Worm (Caenorhabditis elegans) whole organism, L1 larva: ENCODE measurements around the gene W06E11.1.

Experiments
- C04F5.9 ChIP-seq: sonication (generic microtip); optimal IDR thresholded peaks from 2 replicates; lab custom pipeline; 2016; ENCODE audit warnings: missing genetic modification characterization, missing compliant biosample characterization
- C16A3.4 ChIP-seq: fragments of 150-350 bp; optimal IDR thresholded peaks from 2 replicates; lab custom pipeline; 2014; ENCODE audit warnings: missing biosample characterization, missing genetic modification characterization
- alr-1 ChIP-seq: fragments of 200-800 bp; sonication (Bioruptor generic); optimal IDR thresholded peaks from 2 replicates; lab custom pipeline; 2018; ENCODE audit warnings: borderline replicate concordance, mild to moderate bottlenecking, missing genetic modification characterization, missing compliant biosample characterization
- aly-2 ChIP-seq: fragments of 150-350 bp; optimal IDR thresholded peaks from 2 replicates; lab custom pipeline; 2014; ENCODE audit warnings: missing biosample characterization, missing genetic modification characterization
- blmp-1 ChIP-seq: fragments of 150-350 bp; optimal IDR thresholded peaks from 2 replicates; lab custom pipeline; 2014; ENCODE audit warnings: missing biosample characterization, missing genetic modification characterization
- ceh-63 ChIP-seq: fragments of 200-800 bp; sonication (Bioruptor generic); optimal IDR thresholded peaks from 2 replicates; lab custom pipeline; 2018; ENCODE audit warnings: mild to moderate bottlenecking, missing genetic modification characterization, missing compliant biosample characterization
- ceh-8 ChIP-seq: fragments of 200-800 bp; sonication (Bioruptor generic); optimal IDR thresholded peaks from 2 replicates; lab custom pipeline; 2018; ENCODE audit warnings: mild to moderate bottlenecking, missing genetic modification characterization, moderate library complexity, missing compliant biosample characterization
- ceh-82 ChIP-seq, 3 experiments: fragments of 150-350 bp in 1 of 3; sonication (generic microtip) in 2 of 3; optimal IDR thresholded peaks; 2 replicates each; lab custom pipeline; 2014 to 2017; ENCODE audit warnings: missing biosample characterization in 3 of 3, missing genetic modification characterization in 3 of 3
- dpl-1 ChIP-seq, 3 experiments: fragments of 150-350 bp in 2 of 3; sonication (generic microtip) in 1 of 3; optimal IDR thresholded peaks; 2 replicates each; lab custom pipeline; 2014 to 2017; ENCODE audit warnings: missing biosample characterization in 3 of 3, missing genetic modification characterization in 3 of 3, missing genetic modification reagents in 3 of 3
- dsc-1 ChIP-seq: sonication (generic microtip); optimal IDR thresholded peaks from 2 replicates; lab custom pipeline; 2016; ENCODE audit warnings: mild to moderate bottlenecking, missing genetic modification characterization, missing compliant biosample characterization
- efl-1 ChIP-seq, 4 experiments: fragments of 150-350 bp; optimal IDR thresholded peaks in 3 of 4; peaks in 1 of 4; 1 replicate in 1 of 4; 2 replicates in 3 of 4; lab custom pipeline; 2014; ENCODE audit warnings: missing biosample characterization in 2 of 4, missing genetic modification characterization in 2 of 4, missing genetic modification reagents in 2 of 4
- efl-3 ChIP-seq: fragments of 200-800 bp; sonication (Bioruptor generic); optimal IDR thresholded peaks from 2 replicates; lab custom pipeline; 2018; ENCODE audit warnings: mild to moderate bottlenecking, missing genetic modification characterization, missing compliant biosample characterization
- elt-2 ChIP-seq: sonication (generic microtip); optimal IDR thresholded peaks from 2 replicates; lab custom pipeline; 2016; ENCODE audit warnings: missing genetic modification characterization, mild to moderate bottlenecking, inconsistent platforms, missing compliant biosample characterization, missing genetic modification reagents
- elt-3 ChIP-seq, 6 experiments: fragments of 150-350 bp in 1 of 6; sonication (generic microtip); optimal IDR thresholded peaks; 2 replicates each; lab custom pipeline; 2017 to 2018; ENCODE audit warnings: missing biosample characterization in 6 of 6, missing genetic modification characterization in 6 of 6, inconsistent platforms in 1 of 6
- fos-1 ChIP-seq: fragments of 150-350 bp; optimal IDR thresholded peaks from 2 replicates; lab custom pipeline; 2014; ENCODE audit warnings: missing biosample characterization, missing genetic modification characterization
- hlh-17 ChIP-seq: fragments of 200-800 bp; sonication (Bioruptor generic); optimal IDR thresholded peaks from 2 replicates; lab custom pipeline; 2018; ENCODE audit warnings: missing genetic modification characterization, mild to moderate bottlenecking, missing compliant biosample characterization, moderate library complexity, borderline replicate concordance
- hlh-4 ChIP-seq: sonication (generic microtip); optimal IDR thresholded peaks from 2 replicates; lab custom pipeline; 2016; ENCODE audit warnings: mild to moderate bottlenecking, missing genetic modification characterization, missing compliant biosample characterization
- irx-1 ChIP-seq: sonication (generic microtip); optimal IDR thresholded peaks from 2 replicates; lab custom pipeline; 2016; ENCODE audit warnings: missing genetic modification characterization, missing compliant biosample characterization
- lin-14 ChIP-seq: fragments of 200-800 bp; sonication (Bioruptor generic); optimal IDR thresholded peaks from 2 replicates; lab custom pipeline; 2018; ENCODE audit warnings: mild to moderate bottlenecking, missing genetic modification characterization, moderate library complexity, missing compliant biosample characterization
- lin-35 ChIP-seq, 2 experiments: fragments of 150-350 bp; optimal IDR thresholded peaks; 2 replicates each; lab custom pipeline; 2014; ENCODE audit warnings: missing biosample characterization in 2 of 2, missing genetic modification characterization in 2 of 2, missing genetic modification reagents in 2 of 2
- lin-39 ChIP-seq: fragments of 150-350 bp; optimal IDR thresholded peaks from 2 replicates; lab custom pipeline; 2014; ENCODE audit warnings: missing biosample characterization, missing genetic modification reagents, missing genetic modification characterization
- lsy-2 ChIP-seq, 2 experiments: fragments of 150-350 bp; optimal IDR thresholded peaks; 2 replicates each; lab custom pipeline; 2014; ENCODE audit warnings: missing biosample characterization in 2 of 2, missing genetic modification characterization in 2 of 2
- mdl-1 ChIP-seq, 2 experiments: fragments of 150-350 bp; optimal IDR thresholded peaks; 2 replicates each; lab custom pipeline; 2014 to 2017; ENCODE audit warnings: missing biosample characterization in 2 of 2, missing genetic modification characterization in 2 of 2, inconsistent platforms in 1 of 2
- mef-2 ChIP-seq: fragments of 150-350 bp; optimal IDR thresholded peaks from 2 replicates; lab custom pipeline; 2014; ENCODE audit warnings: missing biosample characterization, missing genetic modification characterization
- nhr-20 ChIP-seq: sonication (generic microtip); optimal IDR thresholded peaks from 2 replicates; lab custom pipeline; 2016; ENCODE audit warnings: mild to moderate bottlenecking, missing genetic modification characterization, missing compliant biosample characterization
- nhr-237 ChIP-seq: fragments of 150-350 bp; optimal IDR thresholded peaks from 2 replicates; lab custom pipeline; 2014; ENCODE audit warnings: missing biosample characterization, missing genetic modification characterization
- nhr-47 ChIP-seq: sonication (generic microtip); optimal IDR thresholded peaks from 2 replicates; lab custom pipeline; 2016; ENCODE audit warnings: mild to moderate bottlenecking, missing genetic modification characterization, moderate library complexity, missing compliant biosample characterization
- nhr-71 ChIP-seq: sonication (generic microtip); optimal IDR thresholded peaks from 2 replicates; lab custom pipeline; 2016; ENCODE audit warnings: mild to moderate bottlenecking, missing genetic modification characterization, moderate library complexity, missing compliant biosample characterization
- nhr-84 ChIP-seq: sonication (generic microtip); optimal IDR thresholded peaks from 2 replicates; lab custom pipeline; 2017; ENCODE audit warnings: missing biosample characterization, missing genetic modification characterization
- nhr-85 ChIP-seq: sonication (generic microtip); peaks from one replicate; lab custom pipeline; 2016; ENCODE audit warnings: missing genetic modification characterization, inconsistent platforms, missing compliant biosample characterization
- nhr-90 ChIP-seq: sonication (generic microtip); optimal IDR thresholded peaks from 2 replicates; lab custom pipeline; 2016; ENCODE audit warnings: mild to moderate bottlenecking, missing genetic modification characterization, missing compliant biosample characterization; ENCODE audit not compliant: poor library complexity
- pag-3 ChIP-seq: sonication (generic microtip); optimal IDR thresholded peaks from 2 replicates; lab custom pipeline; 2017; ENCODE audit warnings: missing genetic modification characterization, mild to moderate bottlenecking, missing compliant biosample characterization, antibody characterized with exemption, borderline replicate concordance; ENCODE audit not compliant: insufficient read depth
- pax-3 ChIP-seq: fragments of 200-800 bp; sonication (Bioruptor generic); optimal IDR thresholded peaks from 2 replicates; lab custom pipeline; 2018; ENCODE audit warnings: mild to moderate bottlenecking, missing genetic modification characterization, moderate library complexity, missing compliant biosample characterization
- pqm-1 ChIP-seq: sonication (generic microtip); optimal IDR thresholded peaks from 3 replicates; lab custom pipeline; 2017; ENCODE audit warnings: missing biosample characterization, missing genetic modification characterization
- rnt-1 ChIP-seq: sonication (generic microtip); optimal IDR thresholded peaks from 2 replicates; lab custom pipeline; 2016; ENCODE audit warnings: mild to moderate bottlenecking, missing genetic modification characterization, moderate library complexity, missing compliant biosample characterization
- snu-23 ChIP-seq: sonication (generic microtip); optimal IDR thresholded peaks from 2 replicates; lab custom pipeline; 2016; ENCODE audit warnings: missing genetic modification characterization, missing compliant biosample characterization
- sox-4 ChIP-seq: sonication (generic microtip); optimal IDR thresholded peaks from 2 replicates; lab custom pipeline; 2016; ENCODE audit warnings: missing genetic modification characterization, missing compliant biosample characterization
- swsn-7 ChIP-seq: sonication (generic microtip); optimal IDR thresholded peaks from 2 replicates; lab custom pipeline; 2016; ENCODE audit warnings: missing genetic modification characterization, missing compliant biosample characterization
- tbx-2 ChIP-seq: sonication (generic microtip); optimal IDR thresholded peaks from 2 replicates; lab custom pipeline; 2016; ENCODE audit warnings: missing genetic modification characterization, missing compliant biosample characterization
- tlp-1 ChIP-seq: fragments of 150-350 bp; optimal IDR thresholded peaks from 2 replicates; lab custom pipeline; 2014; ENCODE audit warnings: missing biosample characterization, missing genetic modification characterization
- unc-86 ChIP-seq: sonication (generic microtip); optimal IDR thresholded peaks from 2 replicates; lab custom pipeline; 2016; ENCODE audit warnings: missing genetic modification characterization, missing compliant biosample characterization
- xbp-1 ChIP-seq: sonication (generic microtip); optimal IDR thresholded peaks from 2 replicates; lab custom pipeline; 2016; ENCODE audit warnings: missing genetic modification characterization, missing compliant biosample characterization
- ztf-11 ChIP-seq, 2 experiments: sonication (generic microtip); optimal IDR thresholded peaks; 2 replicates each; lab custom pipeline; 2016 to 2017; ENCODE audit warnings: missing genetic modification characterization in 2 of 2, missing biosample characterization in 1 of 2, missing compliant biosample characterization in 1 of 2
- ztf-4 ChIP-seq: fragments of 150-350 bp; optimal IDR thresholded peaks from 2 replicates; lab custom pipeline; 2014; ENCODE audit warnings: missing biosample characterization, missing genetic modification characterization

The W06E11.1 gene

DNA sequence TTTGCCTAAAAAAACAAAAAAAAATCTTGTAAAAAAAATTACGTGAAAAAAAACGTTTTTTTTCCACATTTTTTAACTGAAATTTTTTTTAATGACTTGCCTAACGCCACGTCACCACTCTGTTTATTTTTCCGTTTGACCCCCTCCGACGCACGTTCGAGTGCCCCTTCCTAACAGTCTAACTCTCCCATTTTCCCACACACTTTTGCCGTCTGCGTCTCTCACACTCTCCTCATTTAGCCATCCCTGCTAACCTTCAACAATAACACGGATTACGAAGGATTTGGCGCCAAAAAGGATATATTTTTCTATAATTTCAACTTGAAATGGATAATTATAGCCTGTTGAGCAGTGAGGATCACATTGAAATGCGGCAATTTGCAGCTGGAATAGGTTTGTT, 5.4 kb downstream of the W06E11.1 start:
- TF ChIP-seq hlh-4 (tag; lab: Kevin White, UChicago) = no peak
- TF ChIP-seq lin-14 = peak; percentile 64
- TF ChIP-seq lsy-2 (tag; optimal IDR thresholded peaks at IDR 0.05; lab: Kevin White, UChicago) = no peak
- TF ChIP-seq ztf-4 (tag; lab: Kevin White, UChicago) = no peak
- peak; percentile 26 for TF ChIP-seq swsn-7
- TF ChIP-seq snu-23 (GFP tag; lab: Kevin White, UChicago) = peak; percentile 46
- peak; percentile 81 for TF ChIP-seq xbp-1
- peak; percentile 1 to 62 for TF ChIP-seq efl-1 (optimal IDR thresholded peaks at IDR 0.05; lab: Kevin White, UChicago)
- no peak for TF ChIP-seq efl-1 (GFP tag; optimal IDR thresholded peaks at IDR 0.05 in 1 of 2; lab: Kevin White, UChicago)
- no peak for TF ChIP-seq ceh-63 (GFP tag; lab: Kevin White, UChicago)
- TF ChIP-seq rnt-1 (tag; lab: Kevin White, UChicago) = no peak
- TF ChIP-seq hlh-17 (GFP tag; lab: Kevin White, UChicago) = no peak
- TF ChIP-seq C04F5.9 (tag; lab: Kevin White, UChicago) = no peak
- no peak for TF ChIP-seq pax-3 (tag; lab: Kevin White, UChicago)
- no peak for TF ChIP-seq alr-1
- TF ChIP-seq pqm-1 (tag; lab: Kevin White, UChicago) = no peak
- TF ChIP-seq nhr-71 = peak; percentile 45
- peak in 1 of 3 experiments; percentile 7 for TF ChIP-seq dpl-1 (GFP tag; optimal IDR thresholded peaks at IDR 0.05; lab: Kevin White, UChicago)
- no peak for TF ChIP-seq nhr-85 (tag; lab: Kevin White, UChicago)
- TF ChIP-seq mdl-1 (tag; optimal IDR thresholded peaks at IDR 0.05; lab: Kevin White, UChicago) = peak in 1 of 2 experiments; percentile 37
- no peak for TF ChIP-seq efl-3
- peak; percentile 7 for TF ChIP-seq tbx-2 (tag; lab: Kevin White, UChicago)
- no peak for TF ChIP-seq elt-2 (tag; lab: Kevin White, UChicago)
- TF ChIP-seq nhr-237 (tag; lab: Kevin White, UChicago) = no peak
- TF ChIP-seq nhr-47 (tag; lab: Kevin White, UChicago) = no peak
- no peak for TF ChIP-seq elt-3 (tag; optimal IDR thresholded peaks at IDR 0.05; lab: Kevin White, UChicago)
- TF ChIP-seq mef-2 (tag; lab: Kevin White, UChicago) = no peak
- TF ChIP-seq sox-4 (tag; lab: Kevin White, UChicago) = no peak
- peak in 1 of 3 experiments; percentile 25 for TF ChIP-seq ceh-82 (tag; optimal IDR thresholded peaks at IDR 0.05; lab: Kevin White, UChicago)
- TF ChIP-seq ceh-8 (GFP tag; lab: Kevin White, UChicago) = no peak
- no peak for TF ChIP-seq irx-1 (tag; lab: Kevin White, UChicago)
- TF ChIP-seq blmp-1 (tag; lab: Kevin White, UChicago) = peak; percentile 14

DNA sequence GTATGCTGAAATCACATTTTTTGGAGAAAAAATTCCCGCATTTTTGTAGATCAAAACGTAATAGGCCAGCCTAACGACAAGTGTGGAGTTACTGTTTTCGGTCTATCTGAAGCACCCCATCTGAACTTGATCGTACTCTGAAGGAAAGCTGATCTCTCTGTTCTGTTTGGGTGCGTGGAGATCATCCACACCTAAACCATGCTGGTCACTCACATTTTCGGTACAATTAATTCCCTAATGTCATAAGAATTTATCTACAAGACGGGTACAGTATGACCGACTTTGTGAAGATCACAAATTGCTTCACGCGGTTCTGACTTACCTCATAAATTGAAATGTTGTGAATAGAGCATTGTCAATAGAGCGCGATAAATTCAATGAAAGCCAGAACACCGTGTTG, 8.1 kb downstream of the W06E11.1 start:
- TF ChIP-seq blmp-1 (tag; lab: Kevin White, UChicago) (peak; percentile 60), tbx-2 (tag; lab: Kevin White, UChicago) (no peak), nhr-90 (no peak), nhr-84 (tag; lab: Kevin White, UChicago) (no peak), sox-4 (tag; lab: Kevin White, UChicago) (no peak), fos-1 (tag; lab: Kevin White, UChicago) (no peak), rnt-1 (tag; lab: Kevin White, UChicago) (no peak), nhr-47 (tag; lab: Kevin White, UChicago) (no peak), elt-3 (tag; optimal IDR thresholded peaks at IDR 0.05; lab: Kevin White, UChicago) (peak in 1 of 6 experiments; percentile 11), efl-3 (no peak), dsc-1 (tag; lab: Kevin White, UChicago) (no peak)

DNA sequence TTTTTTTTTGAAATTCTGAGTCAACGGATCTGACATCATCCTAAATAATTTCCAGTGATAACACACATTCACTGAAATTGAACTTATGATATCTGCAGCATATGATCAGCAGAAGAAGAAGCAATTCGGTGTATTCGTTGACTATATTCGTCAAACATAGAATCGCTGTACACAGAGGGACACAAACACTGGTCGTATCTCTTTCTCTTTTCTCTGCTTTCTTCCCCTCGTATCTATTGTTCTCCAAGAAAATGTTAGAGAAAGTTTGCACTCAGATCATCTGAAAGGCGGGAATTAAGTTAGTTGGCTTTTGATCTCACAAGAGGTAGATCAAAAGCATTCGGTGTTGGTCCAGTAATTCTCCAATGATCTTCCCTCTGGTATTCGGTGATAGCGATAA, 8.7 kb downstream of the W06E11.1 start:
- TF ChIP-seq nhr-47 (tag; lab: Kevin White, UChicago) (no peak), nhr-85 (tag; lab: Kevin White, UChicago) (peak; percentile 46), blmp-1 (tag; lab: Kevin White, UChicago) (peak; percentile 92)

DNA sequence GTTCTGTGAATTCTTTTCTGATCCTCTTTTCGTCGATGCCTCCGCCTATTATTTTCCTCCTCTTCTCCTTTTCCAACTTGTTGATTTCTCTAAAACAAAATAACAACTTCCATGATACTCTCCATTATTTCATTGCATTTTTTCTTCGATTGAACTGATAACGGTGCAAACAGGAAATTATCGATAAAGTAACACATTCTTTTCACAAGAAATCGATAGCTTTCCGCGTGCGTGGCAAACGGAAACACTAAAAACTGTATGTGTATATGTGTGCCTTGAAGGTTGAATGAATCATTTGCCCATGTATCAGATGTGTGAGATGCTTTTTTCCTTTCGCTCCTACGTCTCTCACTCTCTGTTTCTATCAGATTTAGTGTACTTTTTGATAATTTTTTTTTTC, 9.7 kb downstream of the W06E11.1 start:
- TF ChIP-seq nhr-71 = no peak
- no peak for TF ChIP-seq lin-39 (tag; lab: Kevin White, UChicago)
- no peak for TF ChIP-seq nhr-20 (tag; lab: Kevin White, UChicago)
- no peak for TF ChIP-seq sox-4 (tag; lab: Kevin White, UChicago)
- TF ChIP-seq lin-14 = peak; percentile 42
- no peak for TF ChIP-seq efl-1 (optimal IDR thresholded peaks at IDR 0.05; lab: Kevin White, UChicago)
- peak in 1 of 2 experiments; percentile 3 for TF ChIP-seq efl-1 (GFP tag; optimal IDR thresholded peaks at IDR 0.05 in 1 of 2; lab: Kevin White, UChicago)
- TF ChIP-seq ztf-11 (tag; optimal IDR thresholded peaks at IDR 0.05; lab: Kevin White, UChicago) = no peak
- TF ChIP-seq elt-2 (tag; lab: Kevin White, UChicago) = peak; percentile 44
- TF ChIP-seq unc-86 (tag; lab: Kevin White, UChicago) = no peak
- TF ChIP-seq pag-3 = no peak
- no peak for TF ChIP-seq aly-2 (tag; lab: Kevin White, UChicago)
- TF ChIP-seq lin-35 (GFP tag; optimal IDR thresholded peaks at IDR 0.05; lab: Kevin White, UChicago) = peak in 1 of 2 experiments; percentile 15
- no peak for TF ChIP-seq mef-2 (tag; lab: Kevin White, UChicago)
- peak; percentile 2 for TF ChIP-seq nhr-90
- TF ChIP-seq nhr-84 (tag; lab: Kevin White, UChicago) = no peak
- TF ChIP-seq C16A3.4 (tag; lab: Kevin White, UChicago) = no peak
- no peak for TF ChIP-seq tlp-1 (tag; lab: Kevin White, UChicago)
- TF ChIP-seq dpl-1 (GFP tag; optimal IDR thresholded peaks at IDR 0.05; lab: Kevin White, UChicago) = no peak
